Worm (Caenorhabditis elegans) whole organism, late embryonic: ENCODE results near the gene T09F3.7.

Experiments
- F13H6.1 ChIP-seq: sonication (generic microtip); optimal IDR thresholded peaks from 2 replicates; lab custom pipeline; 2016; ENCODE audit warnings: missing genetic modification characterization, missing compliant biosample characterization
- K09A11.1 ChIP-seq: sonication (generic microtip); optimal IDR thresholded peaks from 2 replicates; lab custom pipeline; 2017; ENCODE audit warnings: antibody characterized with exemption, mild to moderate bottlenecking, missing genetic modification characterization, missing compliant biosample characterization; ENCODE audit not compliant: insufficient read depth
- T23F11.4 ChIP-seq: fragments of 200-800 bp; sonication (Bioruptor generic); optimal IDR thresholded peaks from 2 replicates; lab custom pipeline; 2018; ENCODE audit warnings: mild to moderate bottlenecking, missing genetic modification characterization, missing compliant biosample characterization
- ceh-18 ChIP-seq: sonication (generic microtip); optimal IDR thresholded peaks from 2 replicates; lab custom pipeline; 2016; ENCODE audit warnings: missing genetic modification characterization, missing compliant biosample characterization
- ceh-19 ChIP-seq: fragments of 200-800 bp; sonication (Bioruptor generic); optimal IDR thresholded peaks from 2 replicates; lab custom pipeline; 2018; ENCODE audit warnings: mild to moderate bottlenecking, missing genetic modification characterization, missing compliant biosample characterization
- ceh-2 ChIP-seq: sonication (generic microtip); optimal IDR thresholded peaks from 2 replicates; lab custom pipeline; 2016; ENCODE audit warnings: missing genotype, missing genetic modification characterization, missing compliant biosample characterization
- ceh-24 ChIP-seq: sonication (generic microtip); optimal IDR thresholded peaks from 2 replicates; lab custom pipeline; 2016; ENCODE audit warnings: mild to moderate bottlenecking, missing genetic modification characterization, missing compliant biosample characterization
- ceh-48 ChIP-seq: sonication (generic microtip); optimal IDR thresholded peaks from 2 replicates; lab custom pipeline; 2016; ENCODE audit warnings: missing genetic modification characterization, inconsistent platforms, missing compliant biosample characterization
- dmd-4 ChIP-seq: sonication (generic microtip); optimal IDR thresholded peaks from 2 replicates; lab custom pipeline; 2016; ENCODE audit warnings: borderline replicate concordance, missing genetic modification characterization, missing compliant biosample characterization
- elt-2 ChIP-seq: sonication (generic microtip); optimal IDR thresholded peaks from 2 replicates; lab custom pipeline; 2016; ENCODE audit warnings: missing genetic modification reagents, missing genetic modification characterization, missing compliant biosample characterization
- elt-4 ChIP-seq: sonication (generic microtip); optimal IDR thresholded peaks from 2 replicates; lab custom pipeline; 2016; ENCODE audit warnings: missing genetic modification characterization, missing compliant biosample characterization
- eyg-1 ChIP-seq: sonication (generic microtip); optimal IDR thresholded peaks from 2 replicates; lab custom pipeline; 2016; ENCODE audit warnings: missing genotype, missing genetic modification characterization, missing compliant biosample characterization
- fax-1 ChIP-seq: sonication (generic microtip); optimal IDR thresholded peaks from 2 replicates; lab custom pipeline; 2016; ENCODE audit warnings: missing genotype, missing genetic modification characterization, missing compliant biosample characterization
- gmeb-2 ChIP-seq: sonication (generic microtip); optimal IDR thresholded peaks from 2 replicates; lab custom pipeline; 2016; ENCODE audit warnings: missing genetic modification characterization, inconsistent platforms, missing compliant biosample characterization
- hlh-13 ChIP-seq: fragments of 200-800 bp; sonication (Bioruptor generic); optimal IDR thresholded peaks from 2 replicates; lab custom pipeline; 2018; ENCODE audit warnings: mild to moderate bottlenecking, missing genetic modification characterization, missing compliant biosample characterization
- hlh-15 ChIP-seq: sonication (generic microtip); optimal IDR thresholded peaks from 2 replicates; lab custom pipeline; 2016; ENCODE audit warnings: missing genetic modification characterization, missing compliant biosample characterization
- hlh-6 ChIP-seq: sonication (generic microtip); optimal IDR thresholded peaks from 2 replicates; lab custom pipeline; 2016; ENCODE audit warnings: missing genotype, missing genetic modification characterization, missing compliant biosample characterization
- lim-6 ChIP-seq: sonication (generic microtip); optimal IDR thresholded peaks from 2 replicates; lab custom pipeline; 2016; ENCODE audit warnings: missing genetic modification characterization, missing compliant biosample characterization
- madf-2 ChIP-seq: sonication (generic microtip); optimal IDR thresholded peaks from 2 replicates; lab custom pipeline; 2017; ENCODE audit warnings: missing genetic modification characterization, missing compliant biosample characterization
- mec-3 ChIP-seq: sonication (generic microtip); optimal IDR thresholded peaks from 2 replicates; lab custom pipeline; 2016; ENCODE audit warnings: borderline replicate concordance, missing genetic modification characterization, missing compliant biosample characterization
- nhr-11 ChIP-seq: fragments of 150-350 bp; optimal IDR thresholded peaks from 2 replicates; lab custom pipeline; 2014; ENCODE audit warnings: missing biosample characterization, missing genetic modification characterization
- pag-3 ChIP-seq: sonication (generic microtip); optimal IDR thresholded peaks from 2 replicates; lab custom pipeline; 2016; ENCODE audit warnings: missing compliant biosample characterization, missing genetic modification characterization, borderline replicate concordance
- pat-9 ChIP-seq: fragments of 200-800 bp; sonication (Bioruptor generic); optimal IDR thresholded peaks from 2 replicates; lab custom pipeline; 2018; ENCODE audit warnings: mild to moderate bottlenecking, missing genetic modification characterization, moderate library complexity, missing compliant biosample characterization
- pha-2 ChIP-seq: sonication (generic microtip); optimal IDR thresholded peaks from 2 replicates; lab custom pipeline; 2017; ENCODE audit warnings: mild to moderate bottlenecking, missing genetic modification characterization, missing compliant biosample characterization
- pqm-1 ChIP-seq: sonication (generic microtip); optimal IDR thresholded peaks from 2 replicates; lab custom pipeline; 2016; ENCODE audit warnings: missing genetic modification characterization, missing compliant biosample characterization
- pros-1 ChIP-seq: fragments of 150-350 bp; optimal IDR thresholded peaks from 2 replicates; lab custom pipeline; 2014; ENCODE audit warnings: missing biosample characterization, missing genetic modification reagents, missing genetic modification characterization
- rnt-1 ChIP-seq: sonication (generic microtip); optimal IDR thresholded peaks from 2 replicates; lab custom pipeline; 2016; ENCODE audit warnings: missing genetic modification characterization, missing compliant biosample characterization
- sox-2 ChIP-seq: fragments of 200-800 bp; sonication (Bioruptor generic); IDR thresholded peaks from 2 replicates; pipeline ENCODE4 v1.3.6; 2022; ENCODE audit warnings: missing genetic modification reagents, missing genetic modification characterization, missing compliant biosample characterization
- sox-4 ChIP-seq: sonication (generic microtip); optimal IDR thresholded peaks from 2 replicates; lab custom pipeline; 2017; ENCODE audit warnings: mild to moderate bottlenecking, missing genetic modification characterization, inconsistent platforms, missing compliant biosample characterization
- syd-9 ChIP-seq: sonication (generic microtip); optimal IDR thresholded peaks from 2 replicates; lab custom pipeline; 2016; ENCODE audit warnings: mild to moderate bottlenecking, missing genetic modification characterization, moderate library complexity, missing compliant biosample characterization
- unc-42 ChIP-seq: sonication (generic microtip); optimal IDR thresholded peaks from 2 replicates; lab custom pipeline; 2016; ENCODE audit warnings: missing genotype, missing genetic modification characterization, missing compliant biosample characterization
- unc-86 ChIP-seq: sonication (generic microtip); optimal IDR thresholded peaks from 2 replicates; lab custom pipeline; 2016; ENCODE audit warnings: missing genetic modification characterization, missing compliant biosample characterization
- ztf-16 ChIP-seq: sonication (generic microtip); optimal IDR thresholded peaks from 2 replicates; lab custom pipeline; 2017; ENCODE audit warnings: missing genetic modification characterization, missing compliant biosample characterization

T09F3.7 gene

ce11 chrII:10390854-10391253 is at the start of gene T09F3.7, which contains the start of gene T09F3.2:
Gene T09F3.7, plus strand, starts transcription at chrII:10391168.
Gene T09F3.2, plus strand, starts transcription at chrII:10391154.
- no peak for TF ChIP-seq sox-4 (tag; lab: Kevin White, UChicago)

DNA sequence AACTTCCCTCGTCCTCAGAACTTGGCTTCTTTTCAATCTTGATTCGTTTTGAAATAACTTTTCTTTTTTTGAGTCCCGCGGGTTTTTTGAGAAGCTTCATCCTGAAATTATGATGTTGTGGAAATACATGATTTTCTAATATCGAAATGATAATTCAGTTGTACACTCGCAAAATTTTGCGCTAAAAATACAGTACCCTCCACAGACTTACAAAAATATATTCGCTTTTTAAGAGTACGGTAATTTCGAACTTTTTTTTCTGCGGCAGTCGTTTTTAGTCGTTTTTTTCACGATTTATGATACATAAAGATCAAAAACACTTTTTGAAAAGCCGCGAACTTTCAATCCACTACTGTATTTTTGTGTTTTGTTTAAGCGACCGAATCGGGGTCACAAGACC is 46.0 kb upstream of the T09F3.7 start, which contains the start of gene pro-2:
TSS of gene pro-2 (minus strand) at position 101 of the 400 bp plus-strand sequence.
- no peak for TF ChIP-seq unc-86 (tag; lab: Kevin White, UChicago)

DNA sequence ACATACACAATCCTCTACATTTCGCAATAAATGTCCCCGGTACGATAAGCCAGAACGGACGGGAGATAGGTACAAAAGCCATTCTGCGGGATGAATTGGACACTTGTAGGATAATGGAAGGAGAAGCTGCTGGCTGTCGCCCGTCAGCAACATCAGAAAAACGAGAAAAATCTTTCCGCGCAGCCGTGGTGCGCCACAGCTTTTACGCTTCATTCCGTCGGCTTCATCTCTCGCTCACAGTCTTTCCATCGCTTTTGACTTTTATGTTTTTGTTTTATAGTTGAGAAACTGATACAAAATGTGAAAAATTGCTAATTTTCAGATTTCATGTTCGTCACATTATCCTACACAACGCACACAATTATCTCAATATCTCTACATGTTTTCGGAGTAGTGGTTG is 44.9 kb upstream of the T09F3.7 start, which contains the start of gene C07E3.10:
TSS of gene C07E3.10 (plus strand) at position 301 of the 400 bp plus-strand sequence.
- TF ChIP-seq F13H6.1, result no peak
- no peak for TF ChIP-seq T23F11.4 (GFP tag; lab: Kevin White, UChicago)
- no peak for TF ChIP-seq eyg-1 (tag; lab: Kevin White, UChicago)
- TF ChIP-seq ceh-48 (tag; lab: Kevin White, UChicago), result no peak
- TF ChIP-seq ceh-24 (tag; lab: Kevin White, UChicago), result no peak
- TF ChIP-seq pros-1 (tag; lab: Kevin White, UChicago), result no peak
- no peak for TF ChIP-seq pag-3 (tag; lab: Kevin White, UChicago)
- no peak for TF ChIP-seq lim-6
- TF ChIP-seq madf-2 (tag; lab: Kevin White, UChicago), result no peak
- no peak for TF ChIP-seq syd-9 (tag; lab: Kevin White, UChicago)
- no peak for TF ChIP-seq unc-86 (tag; lab: Kevin White, UChicago)
- TF ChIP-seq pqm-1, result no peak
- TF ChIP-seq mec-3 (tag; lab: Kevin White, UChicago), result no peak
- no peak for TF ChIP-seq dmd-4 (tag; lab: Kevin White, UChicago)
- no peak for TF ChIP-seq ceh-19 (GFP tag; lab: Kevin White, UChicago)
- TF ChIP-seq elt-2 (tag; lab: Kevin White, UChicago), result no peak
- TF ChIP-seq hlh-15, result no peak
- TF ChIP-seq rnt-1, result no peak
- no peak for TF ChIP-seq ztf-16 (tag; lab: Kevin White, UChicago)

DNA sequence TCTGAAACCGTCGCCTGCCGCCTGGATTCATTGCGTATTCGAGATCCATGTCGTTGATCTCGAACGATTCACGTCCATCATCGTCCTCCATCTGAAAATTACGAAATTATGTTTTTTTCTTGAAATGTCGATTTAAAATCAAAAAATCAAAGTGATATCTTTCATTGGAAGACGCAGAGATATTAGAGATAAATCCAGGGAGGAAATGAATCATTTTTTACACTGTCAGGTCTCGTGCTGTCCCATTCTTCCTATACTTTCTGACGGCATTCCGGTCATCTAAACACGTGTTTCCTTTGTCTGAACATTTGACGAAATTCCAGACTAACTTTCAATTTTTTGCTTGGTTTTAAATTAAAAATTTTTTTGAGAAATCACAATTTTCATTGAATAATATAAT is 41.1 kb upstream of the T09F3.7 start, which contains the start of gene stip-1:
TSS of gene stip-1 (minus strand) at position 98 of the 400 bp plus-strand sequence.
- no peak for TF ChIP-seq gmeb-2
- no peak for TF ChIP-seq elt-4
- no peak for TF ChIP-seq hlh-15
- TF ChIP-seq nhr-11 (tag; lab: Kevin White, UChicago), result no peak
- TF ChIP-seq fax-1 (tag; lab: Kevin White, UChicago), result no peak
- no peak for TF ChIP-seq ceh-2
- no peak for TF ChIP-seq ztf-16 (tag; lab: Kevin White, UChicago)
- TF ChIP-seq K09A11.1 (tag; lab: Kevin White, UChicago), result no peak
- no peak for TF ChIP-seq hlh-6 (tag; lab: Kevin White, UChicago)
- TF ChIP-seq madf-2 (tag; lab: Kevin White, UChicago), result no peak
- TF ChIP-seq ceh-48 (tag; lab: Kevin White, UChicago), result no peak
- TF ChIP-seq pha-2 (tag; lab: Kevin White, UChicago), result no peak
- no peak for TF ChIP-seq pat-9
- no peak for TF ChIP-seq sox-2 (GFP tag; lab: Robert Waterston, UW)
- no peak for TF ChIP-seq pag-3 (tag; lab: Kevin White, UChicago)
- TF ChIP-seq lim-6, result no peak
- TF ChIP-seq ceh-18 (tag; lab: Kevin White, UChicago), result no peak

- TF ChIP-seq hlh-13 (GFP tag; lab: Kevin White, UChicago) (no peak), unc-42 (tag; lab: Kevin White, UChicago) (peak; percentile 66)
Measured at ce11 chrII:10350487-10350886, 40.5 kb upstream of the T09F3.7 start, which contains the start of gene C07E3.9. Gene C07E3.9, plus strand, starts transcription at chrII:10350756.
